Worm (Caenorhabditis elegans): ENCODE results near the gene xbx-5.

DNA sequence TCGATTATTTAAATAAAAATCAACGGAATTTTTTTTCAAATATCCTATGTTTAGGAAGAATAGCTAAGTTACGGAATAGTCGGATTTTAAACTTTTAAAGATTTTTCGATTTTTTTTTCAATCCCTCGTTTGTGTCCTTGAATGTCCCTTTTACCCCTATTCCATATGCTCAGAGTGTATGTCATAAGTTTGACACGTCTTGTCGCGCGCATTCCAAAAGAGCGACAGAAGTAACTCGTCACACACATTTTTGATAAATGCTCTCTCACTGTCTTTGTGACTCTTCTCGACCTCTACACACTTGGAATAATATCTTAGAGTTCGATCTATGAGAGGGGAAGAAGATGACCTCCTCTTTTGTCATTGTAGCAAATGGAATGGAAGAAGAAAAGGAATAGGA, 20.4 kb downstream of the xbx-5 start:
- no peak for TF ChIP-seq lsy-2 (tag; optimal IDR thresholded peaks at IDR 0.05)
- no peak for TF ChIP-seq C34F6.9 (tag; optimal IDR thresholded peaks at IDR 0.05)
- no peak for TF ChIP-seq Y55F3AM.14 (GFP tag; optimal IDR thresholded peaks at IDR 0.05)
- no peak for TF ChIP-seq egl-27 (tag; optimal IDR thresholded peaks at IDR 0.05)
- no peak for TF ChIP-seq R02D3.7 (tag; optimal IDR thresholded peaks at IDR 0.05)
- TF ChIP-seq skn-1 (tag; optimal IDR thresholded peaks at IDR 0.05): no peak
- TF ChIP-seq zag-1 (tag; optimal IDR thresholded peaks at IDR 0.05): no peak
- TF ChIP-seq lin-11 (tag; optimal IDR thresholded peaks at IDR 0.05): no peak
- TF ChIP-seq elt-3 (tag; optimal IDR thresholded peaks at IDR 0.05): no peak
- no peak for TF ChIP-seq sma-3 (GFP tag; optimal IDR thresholded peaks at IDR 0.05)
- no peak for TF ChIP-seq lin-39 (tag; optimal IDR thresholded peaks at IDR 0.05)
- TF ChIP-seq sem-4 (tag; optimal IDR thresholded peaks at IDR 0.05): no peak
